Fruit fly (Drosophila melanogaster) whole organism, embryonic: ENCODE data around the gene CG31883.

Source experiments
- BtbVII ChIP-seq: fragments of 200-800 bp; sonication (Bioruptor generic); optimal IDR thresholded peaks from 3 replicates; lab custom pipeline; 2017; ENCODE audit warnings: missing biosample characterization, mild to moderate bottlenecking, missing genetic modification characterization
- CG10431 ChIP-seq: fragments of 200-800 bp; sonication (Bioruptor generic); optimal IDR thresholded peaks from 3 replicates; lab custom pipeline; 2018; ENCODE audit warnings: missing biosample characterization, mild to moderate bottlenecking, missing genetic modification characterization
- CG11560 ChIP-seq: fragments of 200-800 bp; sonication (Bioruptor generic); IDR thresholded peaks from 3 replicates; pipeline ENCODE4 v1.3.6; 2022; ENCODE audit warnings: missing biosample characterization, missing genetic modification characterization
- CG11695 ChIP-seq: fragments of 200-800 bp; sonication (Bioruptor generic); IDR thresholded peaks from 3 replicates; pipeline ENCODE4 v1.3.6; 2022; ENCODE audit warnings: missing biosample characterization, missing genetic modification characterization
- CG11723 ChIP-seq: fragments of 200-800 bp; sonication (Bioruptor generic); optimal IDR thresholded peaks from 2 replicates; lab custom pipeline; 2017; ENCODE audit warnings: missing biosample characterization, mild to moderate bottlenecking, missing genetic modification characterization
- CG12155 ChIP-seq: fragments of 200-800 bp; sonication (Bioruptor generic); optimal IDR thresholded peaks from 3 replicates; lab custom pipeline; 2016; ENCODE audit warnings: missing biosample characterization, missing genetic modification characterization
- CG12236 ChIP-seq: fragments of 200-800 bp; sonication (Bioruptor generic); optimal IDR thresholded peaks from 2 replicates; lab custom pipeline; 2016; ENCODE audit warnings: missing biosample characterization, missing genetic modification characterization
- CG15601 ChIP-seq: fragments of 200-800 bp; sonication (Bioruptor generic); optimal IDR thresholded peaks from 3 replicates; lab custom pipeline; 2019; ENCODE audit warnings: missing biosample characterization, mild to moderate bottlenecking, missing genetic modification characterization, moderate library complexity
- CG1603 ChIP-seq: fragments of 200-800 bp; sonication (Bioruptor generic); optimal IDR thresholded peaks from 2 replicates; lab custom pipeline; 2019; ENCODE audit warnings: missing biosample characterization, mild to moderate bottlenecking, missing genetic modification characterization, moderate library complexity
- CG17912 ChIP-seq: fragments of 200-800 bp; sonication (Bioruptor generic); optimal IDR thresholded peaks from 2 replicates; lab custom pipeline; 2018; ENCODE audit warnings: missing biosample characterization, mild to moderate bottlenecking, missing genetic modification characterization
- CG18619 ChIP-seq: fragments of 200-800 bp; sonication (Bioruptor generic); optimal IDR thresholded peaks from 3 replicates; lab custom pipeline; 2017; ENCODE audit warnings: missing biosample characterization, mild to moderate bottlenecking, missing genetic modification characterization
- CG2116 ChIP-seq: fragments of 200-800 bp; sonication (Bioruptor generic); optimal IDR thresholded peaks from 3 replicates; lab custom pipeline; 2018; ENCODE audit warnings: missing biosample characterization, mild to moderate bottlenecking, missing genetic modification characterization
- CG3407 ChIP-seq: fragments of 200-800 bp; sonication (Bioruptor generic); optimal IDR thresholded peaks from 2 replicates; lab custom pipeline; 2018; ENCODE audit warnings: missing biosample characterization, mild to moderate bottlenecking, missing genetic modification characterization
- CG4360 ChIP-seq: fragments of 200-800 bp; sonication (Bioruptor generic); IDR thresholded peaks from 2 replicates; pipeline ENCODE4 v1.3.6; 2022; ENCODE audit warnings: missing biosample characterization, missing genetic modification characterization
- CG4424 ChIP-seq: fragments of 200-800 bp; sonication (Bioruptor generic); optimal IDR thresholded peaks from 3 replicates; lab custom pipeline; 2016; ENCODE audit warnings: missing biosample characterization, missing genetic modification characterization
- CG6654 ChIP-seq: fragments of 200-800 bp; sonication (Bioruptor generic); optimal IDR thresholded peaks from 2 replicates; lab custom pipeline; 2017; ENCODE audit warnings: missing biosample characterization, mild to moderate bottlenecking, missing genetic modification characterization
- CG8089 ChIP-seq: fragments of 200-800 bp; sonication (Bioruptor generic); optimal IDR thresholded peaks from 3 replicates; lab custom pipeline; 2016; ENCODE audit warnings: missing biosample characterization, missing genetic modification characterization
- CG8388 ChIP-seq: fragments of 200-800 bp; sonication (Bioruptor generic); optimal IDR thresholded peaks from 2 replicates; lab custom pipeline; 2019; ENCODE audit warnings: missing biosample characterization, mild to moderate bottlenecking, missing genetic modification characterization, moderate library complexity
- CG8924 ChIP-seq: fragments of 200-800 bp; optimal IDR thresholded peaks from 3 replicates; lab custom pipeline; 2019; ENCODE audit warnings: missing biosample characterization, mild to moderate bottlenecking, missing genetic modification characterization, moderate library complexity
- CG9215 ChIP-seq: fragments of 200-800 bp; sonication (Bioruptor generic); IDR thresholded peaks from 2 replicates; pipeline ENCODE4 v1.3.6; 2022; ENCODE audit warnings: missing biosample characterization, missing genetic modification characterization
- CG9437 ChIP-seq: fragments of 200-800 bp; sonication (Bioruptor generic); optimal IDR thresholded peaks from 2 replicates; lab custom pipeline; 2018; ENCODE audit warnings: missing biosample characterization, mild to moderate bottlenecking, missing genetic modification characterization
- CG9609 ChIP-seq: fragments of 200-800 bp; sonication (Bioruptor generic); optimal IDR thresholded peaks from 3 replicates; lab custom pipeline; 2016; ENCODE audit warnings: missing biosample characterization, missing genetic modification characterization
- CG9727 ChIP-seq: fragments of 200-800 bp; sonication (Bioruptor generic); optimal IDR thresholded peaks from 3 replicates; lab custom pipeline; 2017; ENCODE audit warnings: missing biosample characterization, mild to moderate bottlenecking, missing genetic modification characterization
- D19B ChIP-seq: fragments of 200-800 bp; sonication (Bioruptor generic); optimal IDR thresholded peaks from 2 replicates; lab custom pipeline; 2017; ENCODE audit warnings: missing biosample characterization, mild to moderate bottlenecking, missing genetic modification characterization
- Drgx ChIP-seq: fragments of 200-800 bp; sonication (Bioruptor generic); IDR thresholded peaks from 2 replicates; pipeline ENCODE4 v1.3.6; 2022; ENCODE audit warnings: missing biosample characterization, missing genetic modification characterization
- HLH54F ChIP-seq: fragments of 200-800 bp; sonication (Bioruptor generic); optimal IDR thresholded peaks from 3 replicates; lab custom pipeline; 2016; ENCODE audit warnings: missing biosample characterization, missing genetic modification characterization
- HLHmδ ChIP-seq: fragments of 200-800 bp; sonication (Bioruptor generic); optimal IDR thresholded peaks from 2 replicates; lab custom pipeline; 2018; ENCODE audit warnings: missing biosample characterization, mild to moderate bottlenecking, missing genetic modification characterization, moderate library complexity
- Hr39 ChIP-seq: fragments of >200 bp; optimal IDR thresholded peaks from 2 replicates; lab custom pipeline; 2017
- MBD-R2 ChIP-seq: fragments of 200-800 bp; sonication (Bioruptor generic); IDR thresholded peaks from 2 replicates; pipeline ENCODE4 v1.3.6; 2022; ENCODE audit warnings: missing biosample characterization, missing genetic modification characterization
- Meics ChIP-seq: fragments of 200-800 bp; sonication (Bioruptor generic); optimal IDR thresholded peaks from 2 replicates; lab custom pipeline; 2017; ENCODE audit warnings: missing biosample characterization, mild to moderate bottlenecking, missing genetic modification characterization
- Poxn ChIP-seq: fragments of 200-800 bp; sonication (Bioruptor generic); IDR thresholded peaks from 2 replicates; pipeline ENCODE4 v1.3.6; 2022; ENCODE audit warnings: missing biosample characterization, missing genetic modification characterization
- Side ChIP-seq: fragments of 200-800 bp; sonication (Bioruptor generic); optimal IDR thresholded peaks from 2 replicates; lab custom pipeline; 2016; ENCODE audit warnings: missing biosample characterization, missing genetic modification characterization
- aop ChIP-seq: fragments of 200-800 bp; sonication (Bioruptor generic); IDR thresholded peaks from 2 replicates; pipeline ENCODE4 v1.3.6; 2022; ENCODE audit warnings: missing biosample characterization, missing genetic modification characterization
- ap ChIP-seq: fragments of 200-800 bp; sonication (Bioruptor generic); IDR thresholded peaks from 2 replicates; pipeline ENCODE4 v1.3.6; 2022; ENCODE audit warnings: missing biosample characterization, missing genetic modification characterization
- ara ChIP-seq: fragments of 200-800 bp; sonication (Bioruptor generic); IDR thresholded peaks from 2 replicates; pipeline ENCODE4 v1.3.6; 2022; ENCODE audit warnings: missing biosample characterization, missing genetic modification characterization
- ase ChIP-seq: fragments of 200-800 bp; sonication (Bioruptor generic); IDR thresholded peaks from 3 replicates; pipeline ENCODE4 v1.3.6; 2022; ENCODE audit warnings: missing biosample characterization, missing genetic modification characterization
- bowl ChIP-seq: fragments of 200-800 bp; sonication (Bioruptor generic); IDR thresholded peaks from 2 replicates; pipeline ENCODE4 v1.3.6; 2022; ENCODE audit warnings: missing biosample characterization, missing genetic modification characterization
- cad ChIP-seq: fragments of >200 bp; optimal IDR thresholded peaks from 2 replicates; lab custom pipeline; 2017; ENCODE audit warnings: missing biosample characterization, missing genetic modification characterization
- chn ChIP-seq: fragments of 200-800 bp; sonication (Bioruptor generic); optimal IDR thresholded peaks from 2 replicates; lab custom pipeline; 2016; ENCODE audit warnings: missing biosample characterization, missing genetic modification characterization
- crol ChIP-seq: fragments of 200-800 bp; sonication (Bioruptor generic); IDR thresholded peaks from 2 replicates; pipeline ENCODE4 v1.3.6; 2022; ENCODE audit warnings: missing biosample characterization, missing genetic modification characterization
- dimm ChIP-seq: fragments of 200-800 bp; sonication (Bioruptor generic); IDR thresholded peaks from 2 replicates; pipeline ENCODE4 v1.3.6; 2022; ENCODE audit warnings: missing biosample characterization, missing genetic modification characterization
- disco-r ChIP-seq: fragments of 200-800 bp; sonication (Bioruptor generic); optimal IDR thresholded peaks from 2 replicates; lab custom pipeline; 2016; ENCODE audit warnings: missing biosample characterization, missing genetic modification characterization
- eve ChIP-seq, 2 experiments: fragments of >200 bp; optimal IDR thresholded peaks; 2 replicates each; lab custom pipeline; 2017; ENCODE audit warnings: missing biosample characterization in 2 of 2, missing genetic modification characterization in 2 of 2
- exex ChIP-seq: fragments of 200-800 bp; sonication (Bioruptor generic); optimal IDR thresholded peaks from 4 replicates; lab custom pipeline; 2018; ENCODE audit warnings: missing biosample characterization, mild to moderate bottlenecking, missing genetic modification characterization, moderate library complexity
- fru ChIP-seq: fragments of >200 bp; optimal IDR thresholded peaks from 2 replicates; lab custom pipeline; 2017
- ken ChIP-seq: fragments of 200-800 bp; sonication (Bioruptor generic); IDR thresholded peaks from 3 replicates; pipeline ENCODE4 v1.3.6; 2022; ENCODE audit warnings: missing biosample characterization, missing genetic modification characterization
- klu ChIP-seq: fragments of 200-800 bp; sonication (Bioruptor generic); IDR thresholded peaks from 2 replicates; pipeline ENCODE4 v1.3.6; 2022; ENCODE audit warnings: missing biosample characterization, missing genetic modification characterization
- lilli ChIP-seq: fragments of 200-800 bp; sonication (Bioruptor generic); optimal IDR thresholded peaks from 3 replicates; lab custom pipeline; 2016; ENCODE audit warnings: missing biosample characterization, missing genetic modification characterization
- repo ChIP-seq: fragments of 200-800 bp; sonication (Bioruptor generic); optimal IDR thresholded peaks from 2 replicates; lab custom pipeline; 2016; ENCODE audit warnings: missing biosample characterization, missing genetic modification characterization
- schlank ChIP-seq: fragments of 200-800 bp; sonication (Bioruptor generic); optimal IDR thresholded peaks from 2 replicates; lab custom pipeline; 2018; ENCODE audit warnings: missing biosample characterization, mild to moderate bottlenecking, missing genetic modification characterization
- sens-2 ChIP-seq: fragments of 200-800 bp; sonication (Bioruptor generic); IDR thresholded peaks from 2 replicates; pipeline ENCODE4 v1.3.6; 2022; ENCODE audit warnings: missing biosample characterization, missing genetic modification characterization
- stc ChIP-seq: fragments of 200-800 bp; sonication (Bioruptor generic); IDR thresholded peaks from 2 replicates; pipeline ENCODE4 v1.3.6; 2022; ENCODE audit warnings: missing biosample characterization, missing genetic modification characterization
- tna ChIP-seq: fragments of 200-800 bp; sonication (Bioruptor generic); IDR thresholded peaks from 2 replicates; pipeline ENCODE4 v1.3.6; 2022; ENCODE audit warnings: missing biosample characterization, missing genetic modification characterization; ENCODE audit not compliant: partially characterized antibody
- tx ChIP-seq: fragments of 200-800 bp; sonication (Bioruptor generic); optimal IDR thresholded peaks from 2 replicates; lab custom pipeline; 2016; ENCODE audit warnings: missing biosample characterization, missing genetic modification characterization

CG31883 gene

DNA sequence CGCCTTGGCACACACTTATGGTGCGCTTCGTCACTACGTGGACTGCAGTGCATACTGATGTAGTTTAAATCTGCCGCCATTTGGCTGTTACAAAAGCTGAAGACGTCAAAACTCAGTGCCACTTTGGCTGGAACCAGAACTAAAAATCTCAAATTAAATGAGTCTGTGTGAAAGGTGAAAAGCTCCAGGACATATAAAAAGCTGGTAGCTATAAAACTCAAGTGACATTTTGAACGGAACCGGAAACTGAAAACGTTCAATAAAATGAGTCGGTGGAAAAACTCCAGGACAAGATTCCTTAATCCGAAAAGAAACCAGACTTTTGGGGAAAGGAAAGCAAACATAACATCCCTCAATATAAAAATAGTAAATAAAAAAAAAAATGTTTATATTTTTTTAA, 37.5 kb upstream of the CG31883 start (continued):
- TF ChIP-seq Hr39 (lab: Kevin White, UChicago) (no peak), bowl (GFP tag; lab: Robert Waterston, UW) (no peak), Meics (GFP tag; lab: Kevin White, UChicago) (peak; percentile 86), cad (no peak), CG2116 (no peak), tna (GFP tag; lab: Robert Waterston, UW) (no peak), ara (no peak), CG4424 (peak; percentile 50), CG3407 (no peak), crol (GFP tag; lab: Robert Waterston, UW) (no peak), CG9215 (GFP tag; lab: Robert Waterston, UW) (no peak; the same call in 1 of the 2 replicates), CG18619 (GFP tag; lab: Kevin White, UChicago) (peak; percentile 28), CG11560 (no peak), BtbVII (GFP tag; lab: Kevin White, UChicago) (peak; percentile 85), sens-2 (GFP tag; lab: Robert Waterston, UW) (peak; percentile 21; the same call in 1 of the 2 replicates), Poxn (GFP tag; lab: Robert Waterston, UW) (no peak), ase (GFP tag; lab: Robert Waterston, UW) (peak; percentile 50; the same call in 1 of the 3 replicates), D19B (peak; percentile 33), Drgx (GFP tag; lab: Robert Waterston, UW) (peak; percentile 49; the same call in 1 of the 2 replicates), HLHmδ (no peak), MBD-R2 (GFP tag; lab: Robert Waterston, UW) (peak; percentile 62; the same call in 1 of the 2 replicates), CG9437 (GFP tag; lab: Kevin White, UChicago) (no peak), CG9727 (peak; percentile 50), CG17912 (GFP tag; lab: Kevin White, UChicago) (peak; percentile 65), repo (no peak), ap (GFP tag; lab: Robert Waterston, UW) (no peak), eve (GFP tag; optimal IDR thresholded peaks at IDR 0.05; lab: Kevin White, UChicago) (no peak), CG8924 (tag; lab: Kevin White, UChicago) (no peak), dimm (GFP tag; lab: Robert Waterston, UW) (no peak), CG10431 (GFP tag; lab: Kevin White, UChicago) (no peak), fru (no peak), Side (GFP tag; lab: Kevin White, UChicago) (peak; percentile 43), HLH54F (no peak), CG8388 (no peak), aop (no peak), CG6654 (peak; percentile 33), schlank (tag; lab: Kevin White, UChicago) (peak; percentile 48), CG8089 (GFP tag; lab: Kevin White, UChicago) (no peak), ken (no peak; the same call in 2 of the 3 replicates), CG11723 (GFP tag; lab: Kevin White, UChicago) (no peak), CG9609 (no peak), CG11695 (GFP tag; lab: Robert Waterston, UW) (peak; percentile 46; the same call in 1 of the 3 replicates), lilli (GFP tag; lab: Kevin White, UChicago) (no peak), CG4360 (no peak), CG15601 (no peak), CG12155 (no peak), tx (GFP tag; lab: Kevin White, UChicago) (no peak), disco-r (GFP tag; lab: Kevin White, UChicago) (no peak), klu (no peak), CG12236 (no peak), CG1603 (tag; lab: Kevin White, UChicago) (no peak), chn (GFP tag; lab: Kevin White, UChicago) (no peak), exex (tag; lab: Kevin White, UChicago) (peak; percentile 31), stc (GFP tag; lab: Robert Waterston, UW) (peak; percentile 59)
